Fruit fly (Drosophila melanogaster): ENCODE measurements around the gene Traf-like.

The Traf-like gene

DNA sequence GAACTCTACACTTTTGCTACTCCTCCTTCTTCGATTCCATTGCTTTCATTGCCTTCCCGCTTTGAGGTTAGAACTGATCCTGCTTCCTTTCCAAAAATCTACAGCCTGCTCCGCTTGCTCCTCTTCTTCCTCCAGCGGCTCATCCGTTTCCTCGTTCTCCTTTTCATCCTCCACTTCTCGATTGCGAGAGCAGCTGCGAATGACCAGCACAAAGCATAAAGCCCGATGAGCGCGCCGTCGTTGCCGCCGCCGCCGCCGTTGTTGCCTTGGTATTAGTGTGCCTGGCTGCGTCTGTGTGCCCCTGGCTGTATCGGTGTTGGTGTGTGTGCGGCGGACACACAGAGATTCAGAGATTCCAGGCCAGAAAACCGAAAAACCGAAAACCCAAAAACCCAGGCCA is 9.4 kb downstream of the Traf-like start:
- TF ChIP-seq CG12768 (GFP tag; optimal IDR thresholded peaks at IDR 0.05), result no peak
- no peak for TF ChIP-seq tj (GFP tag; optimal IDR thresholded peaks at IDR 0.05)
- no peak for TF ChIP-seq CG7045 (GFP tag; optimal IDR thresholded peaks at IDR 0.05)
- no peak for TF ChIP-seq toe (GFP tag; optimal IDR thresholded peaks at IDR 0.05)

DNA sequence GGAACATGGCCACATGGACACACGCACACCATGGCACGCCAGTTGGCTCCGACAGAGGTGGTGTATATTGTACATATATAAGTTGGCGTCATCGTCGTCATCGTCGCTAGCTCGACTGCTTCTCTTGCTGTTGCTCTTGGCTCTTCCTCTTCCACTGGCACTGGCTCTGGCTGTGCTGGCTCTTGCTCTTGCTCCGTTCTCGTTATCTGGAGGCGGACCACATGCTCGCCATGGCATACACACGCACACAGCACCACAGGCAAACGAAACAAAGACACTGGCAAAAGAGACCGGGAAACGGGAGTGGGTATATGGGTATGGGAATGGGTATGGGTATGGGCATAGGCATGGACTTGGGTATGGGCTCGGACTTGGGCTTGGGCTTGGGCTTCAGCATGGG is 10.3 kb downstream of the Traf-like start:
- peak; percentile 11 for TF ChIP-seq Mnt (GFP tag; optimal IDR thresholded peaks at IDR 0.05)
- no peak for TF ChIP-seq CG5204 (GFP tag; optimal IDR thresholded peaks at IDR 0.05)

DNA sequence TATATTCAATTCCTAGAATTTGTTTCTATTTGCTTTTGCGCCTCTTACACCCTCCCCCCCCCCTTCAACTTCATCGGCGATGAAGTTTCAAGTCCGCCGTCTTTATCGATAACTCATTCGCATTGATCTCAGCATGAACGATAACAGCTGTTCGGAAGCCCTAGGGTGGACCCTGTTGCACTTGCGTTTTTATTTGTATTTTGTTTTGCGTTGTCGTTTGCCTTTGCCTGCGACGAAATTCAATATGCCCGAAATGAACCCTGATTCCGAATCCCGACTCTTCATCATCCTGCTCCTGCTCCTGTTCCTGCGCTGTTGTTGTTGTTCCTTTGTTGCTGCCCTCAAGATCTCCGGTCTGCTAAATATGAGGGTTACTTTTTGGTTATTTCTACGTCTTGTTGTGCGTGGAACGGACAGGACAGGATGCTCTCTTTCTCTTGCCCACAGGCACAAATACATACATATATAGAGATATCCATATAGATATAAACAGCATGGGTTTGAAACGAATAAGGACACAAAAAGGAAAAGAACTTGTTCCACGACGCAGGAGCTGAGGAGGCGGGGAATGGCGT is 11.7 kb downstream of the Traf-like start:
- TF ChIP-seq CG33017 (tag; optimal IDR thresholded peaks at IDR 0.05), result no peak
- TF ChIP-seq Crg-1 (GFP tag; optimal IDR thresholded peaks at IDR 0.05), result no peak
- TF ChIP-seq toe (GFP tag; optimal IDR thresholded peaks at IDR 0.05), result no peak
- no peak for TF ChIP-seq CG14711 (tag; optimal IDR thresholded peaks at IDR 0.05)
- no peak for TF ChIP-seq tj (GFP tag; optimal IDR thresholded peaks at IDR 0.05)
- TF ChIP-seq CG1620 (GFP tag; optimal IDR thresholded peaks at IDR 0.05), result no peak
- TF ChIP-seq CG5204 (GFP tag; optimal IDR thresholded peaks at IDR 0.05), result no peak

DNA sequence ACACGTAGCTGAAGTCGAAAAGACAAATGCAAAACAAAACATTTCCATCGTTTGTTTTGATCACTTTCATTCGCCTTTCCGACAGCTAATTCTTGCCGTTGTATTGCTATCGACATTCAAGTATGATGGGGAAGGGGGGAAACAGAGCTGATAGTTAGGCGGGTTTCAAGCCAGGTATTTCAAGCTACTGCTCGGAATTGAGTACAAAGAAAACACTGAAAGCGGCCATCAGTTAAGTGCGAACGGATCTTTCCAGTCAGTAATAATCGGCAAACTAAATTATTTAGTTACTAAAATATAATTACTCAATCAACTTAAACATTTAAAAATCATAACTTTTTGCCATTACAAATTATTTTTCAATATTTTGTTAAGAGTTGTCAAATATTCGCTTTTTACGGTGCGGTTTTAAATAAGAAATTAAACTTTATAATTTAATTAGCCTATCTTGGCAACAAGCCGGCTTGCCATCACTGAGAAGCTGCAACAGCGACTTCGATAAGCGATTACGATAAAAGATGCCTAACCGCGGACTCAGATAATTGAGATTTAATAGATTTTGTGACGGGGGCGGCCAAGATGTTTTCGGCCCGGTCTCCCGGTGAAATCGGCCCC is 13.0 kb downstream of the Traf-like start:
- TF ChIP-seq Crg-1 (GFP tag; optimal IDR thresholded peaks at IDR 0.05) (no peak), CG12768 (GFP tag; optimal IDR thresholded peaks at IDR 0.05) (no peak), CG7045 (GFP tag; optimal IDR thresholded peaks at IDR 0.05) (no peak), pad (GFP tag; optimal IDR thresholded peaks at IDR 0.05) (no peak), tj (GFP tag; optimal IDR thresholded peaks at IDR 0.05) (no peak), toe (GFP tag; optimal IDR thresholded peaks at IDR 0.05) (no peak)

DNA sequence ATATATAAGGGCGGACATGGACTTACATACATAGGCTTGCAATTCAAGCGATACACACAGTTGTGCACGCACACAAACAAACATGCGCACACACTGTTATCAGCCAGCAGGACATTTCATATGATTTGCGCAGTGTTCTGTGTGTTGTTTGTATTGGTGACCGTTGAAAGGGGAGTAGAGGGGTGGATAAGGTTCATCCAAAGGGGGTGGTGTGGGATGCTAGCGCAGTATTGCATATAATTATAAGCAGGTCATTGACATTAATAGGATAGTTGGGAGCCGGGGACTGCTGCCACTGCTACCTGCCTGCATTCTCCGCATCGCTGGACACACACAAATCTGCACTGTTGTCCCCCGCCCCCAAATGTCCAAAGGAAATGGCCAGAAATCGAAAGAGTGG is 13.6 kb downstream of the Traf-like start:
- TF ChIP-seq cic (GFP tag; optimal IDR thresholded peaks at IDR 0.05) (no peak), Hr96 (GFP tag; optimal IDR thresholded peaks at IDR 0.05) (no peak), CG14711 (tag; optimal IDR thresholded peaks at IDR 0.05) (no peak), Crg-1 (GFP tag; optimal IDR thresholded peaks at IDR 0.05) (no peak)

DNA sequence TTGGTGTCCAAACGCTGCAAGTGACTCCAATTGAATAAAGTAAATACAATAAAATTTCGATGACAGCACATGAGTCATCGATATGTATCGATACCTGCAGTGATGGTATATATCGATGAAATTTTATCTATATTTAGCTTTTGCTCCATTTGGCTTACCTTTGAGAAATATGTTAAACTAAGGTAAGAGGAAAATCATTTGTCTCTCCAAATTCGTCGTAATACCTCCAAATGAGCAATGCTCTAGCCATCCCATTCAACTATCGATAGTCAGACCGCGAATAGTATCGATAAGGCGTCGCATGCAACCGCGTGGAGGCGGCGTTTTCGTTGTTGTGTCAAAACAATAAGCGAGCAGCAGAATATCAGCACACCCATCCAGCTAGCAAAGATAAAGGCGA is 26.4 kb downstream of the Traf-like start, which contains the start of the genes Cdc50 and rngo:
Gene Cdc50 (minus strand): TSS at position 52 of the 400 bp plus-strand sequence.
Gene rngo (plus strand): TSS at position 189 of the 400 bp plus-strand sequence.
- TF ChIP-seq Clk (GFP tag; optimal IDR thresholded peaks at IDR 0.05) (no peak), CG1620 (GFP tag; optimal IDR thresholded peaks at IDR 0.05) (peak; percentile 28), CG14711 (tag; optimal IDR thresholded peaks at IDR 0.05) (peak; percentile 43), CG11617 (GFP tag; optimal IDR thresholded peaks at IDR 0.05) (peak; percentile 59), Hr96 (GFP tag; optimal IDR thresholded peaks at IDR 0.05) (no peak), Crg-1 (GFP tag; optimal IDR thresholded peaks at IDR 0.05) (peak; percentile 68), toe (GFP tag; optimal IDR thresholded peaks at IDR 0.05) (no peak), tj (GFP tag; optimal IDR thresholded peaks at IDR 0.05) (peak; percentile 53), CG7045 (GFP tag; optimal IDR thresholded peaks at IDR 0.05) (no peak), pad (GFP tag; optimal IDR thresholded peaks at IDR 0.05) (peak; percentile 54), CG33017 (tag; optimal IDR thresholded peaks at IDR 0.05) (peak; percentile 4), ovo (GFP tag; optimal IDR thresholded peaks at IDR 0.05) (no peak), CG12768 (GFP tag; optimal IDR thresholded peaks at IDR 0.05) (no peak), CG7101 (tag; optimal IDR thresholded peaks at IDR 0.05) (peak; percentile 51), cic (GFP tag; optimal IDR thresholded peaks at IDR 0.05) (peak; percentile 16), kay (GFP tag; ENCODE audit: borderline replicate concordance) (no peak), bab1 (GFP tag; optimal IDR thresholded peaks at IDR 0.05) (peak; percentile 70), Mnt (GFP tag; optimal IDR thresholded peaks at IDR 0.05) (peak; percentile 85), cnc (optimal IDR thresholded peaks at IDR 0.05) (no peak)

DNA sequence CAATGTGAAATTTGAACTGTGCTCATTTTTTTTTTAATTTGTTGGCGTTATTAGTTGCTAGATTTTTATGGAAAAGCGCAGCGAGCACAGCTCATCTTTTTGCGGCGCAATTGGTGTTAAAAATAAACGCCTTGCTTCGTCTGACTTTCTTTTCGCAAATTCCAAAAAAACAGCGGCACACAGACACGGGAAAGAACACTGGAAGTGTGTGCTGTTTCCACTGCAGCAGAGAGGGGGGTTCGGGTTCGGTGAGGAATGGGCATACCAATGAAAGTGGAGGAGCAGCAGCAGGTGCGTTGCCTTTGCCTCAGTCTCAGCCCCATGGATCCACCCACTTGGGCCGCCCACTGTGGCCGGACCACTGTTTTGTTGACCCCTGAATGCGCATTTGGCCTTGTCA is 27.5 kb downstream of the Traf-like start:
- TF ChIP-seq Crg-1 (GFP tag; optimal IDR thresholded peaks at IDR 0.05) (no peak), CG1620 (GFP tag; optimal IDR thresholded peaks at IDR 0.05) (no peak), CG33017 (tag; optimal IDR thresholded peaks at IDR 0.05) (no peak), bab1 (GFP tag; optimal IDR thresholded peaks at IDR 0.05) (no peak), CG14711 (tag; optimal IDR thresholded peaks at IDR 0.05) (no peak), ovo (GFP tag; optimal IDR thresholded peaks at IDR 0.05) (no peak), tj (GFP tag; optimal IDR thresholded peaks at IDR 0.05) (no peak), toe (GFP tag; optimal IDR thresholded peaks at IDR 0.05) (no peak), CG11617 (GFP tag; optimal IDR thresholded peaks at IDR 0.05) (no peak), CG7045 (GFP tag; optimal IDR thresholded peaks at IDR 0.05) (no peak), CG12768 (GFP tag; optimal IDR thresholded peaks at IDR 0.05) (no peak), Clk (GFP tag; optimal IDR thresholded peaks at IDR 0.05) (no peak), kay (GFP tag; ENCODE audit: borderline replicate concordance) (no peak), Hr96 (GFP tag; optimal IDR thresholded peaks at IDR 0.05) (no peak), CG5204 (GFP tag; optimal IDR thresholded peaks at IDR 0.05) (no peak), pad (GFP tag; optimal IDR thresholded peaks at IDR 0.05) (no peak), cic (GFP tag; optimal IDR thresholded peaks at IDR 0.05) (no peak), cnc (optimal IDR thresholded peaks at IDR 0.05) (no peak)

Data from whole organism, adult.